Worm (Caenorhabditis elegans) whole organism, young adult: ENCODE results near the gene F38A5.8.
A peak's percentile ranks its signal among the peaks of the same experiment; 100 is the strongest.

ENCODE experiments used
- B0035.1 ChIP-seq: sonication (generic microtip); optimal IDR thresholded peaks from 2 replicates; lab custom pipeline; 2016; ENCODE audit warnings: missing genetic modification characterization, mild to moderate bottlenecking, missing compliant biosample characterization, missing genotype, missing genetic modification reagents
- ama-1 ChIP-seq, 3 experiments: fragments of 150-350 bp in 1 of 3; sonication (generic microtip) in 2 of 3; optimal IDR thresholded peaks; 2 replicates each; lab custom pipeline; 2014 to 2018; ENCODE audit warnings: missing biosample characterization in 2 of 3, missing genetic modification characterization in 2 of 3, missing genetic modification reagents in 2 of 3
- chd-7 ChIP-seq: sonication (generic microtip); optimal IDR thresholded peaks from 2 replicates; lab custom pipeline; 2016; ENCODE audit warnings: mild to moderate bottlenecking, missing genetic modification characterization, moderate library complexity, missing compliant biosample characterization
- egrh-3 ChIP-seq: fragments of 200-800 bp; sonication (Bioruptor generic); IDR thresholded peaks from 2 replicates; pipeline ENCODE4 v1.3.6; 2022; ENCODE audit warnings: missing genetic modification reagents, missing genetic modification characterization, missing compliant biosample characterization
- ets-4 ChIP-seq: fragments of 200-800 bp; sonication (Bioruptor generic); optimal IDR thresholded peaks from 2 replicates; lab custom pipeline; 2018; ENCODE audit warnings: mild to moderate bottlenecking, missing genetic modification characterization, missing compliant biosample characterization
- hmg-1.2 ChIP-seq: fragments of 200-800 bp; sonication (Bioruptor generic); IDR thresholded peaks from 2 replicates; pipeline ENCODE4 v1.3.6; 2022; ENCODE audit warnings: missing genetic modification reagents, missing genetic modification characterization, missing compliant biosample characterization
- lin-54 ChIP-seq: fragments of 200-800 bp; sonication (Bioruptor generic); optimal IDR thresholded peaks from 2 replicates; lab custom pipeline; 2018; ENCODE audit warnings: mild to moderate bottlenecking, missing genetic modification characterization, missing compliant biosample characterization
- lir-1 ChIP-seq: fragments of 200-800 bp; sonication (Bioruptor generic); conservative IDR thresholded peaks from 2 replicates; pipeline ENCODE4 v1.3.6; 2022; ENCODE audit warnings: missing genetic modification reagents, missing genetic modification characterization, missing compliant biosample characterization
- nfya-1 ChIP-seq: sonication (generic microtip); optimal IDR thresholded peaks from 2 replicates; lab custom pipeline; 2017; ENCODE audit warnings: antibody characterized with exemption, missing compliant biosample characterization, missing genetic modification characterization, borderline replicate concordance; ENCODE audit not compliant: insufficient read depth
- nfyb-1 ChIP-seq: fragments of 200-800 bp; sonication (Bioruptor generic); IDR thresholded peaks from 2 replicates; pipeline ENCODE4 v1.3.6; 2022; ENCODE audit warnings: missing genetic modification reagents, missing genetic modification characterization, missing compliant biosample characterization
- snpc-4 ChIP-seq, 5 experiments: fragments of 150-350 bp in 1 of 5; sonication (generic microtip) in 4 of 5; optimal IDR thresholded peaks; 2 replicates each; lab custom pipeline; 2014 to 2018; ENCODE audit warnings: missing genetic modification characterization in 5 of 5, missing biosample characterization in 3 of 5, antibody characterized with exemption in 2 of 5, mild to moderate bottlenecking in 2 of 5, missing compliant biosample characterization in 2 of 5, missing genotype in 2 of 5, moderate library complexity in 2 of 5, missing genetic modification reagents in 1 of 5
- unc-62 ChIP-seq: fragments of 150-350 bp; optimal IDR thresholded peaks from 2 replicates; lab custom pipeline; 2014; ENCODE audit warnings: missing biosample characterization, missing genetic modification reagents, missing genetic modification characterization
- ztf-26 ChIP-seq: sonication (generic microtip); optimal IDR thresholded peaks from 2 replicates; lab custom pipeline; 2017; ENCODE audit warnings: missing genetic modification characterization, missing compliant biosample characterization

DNA sequence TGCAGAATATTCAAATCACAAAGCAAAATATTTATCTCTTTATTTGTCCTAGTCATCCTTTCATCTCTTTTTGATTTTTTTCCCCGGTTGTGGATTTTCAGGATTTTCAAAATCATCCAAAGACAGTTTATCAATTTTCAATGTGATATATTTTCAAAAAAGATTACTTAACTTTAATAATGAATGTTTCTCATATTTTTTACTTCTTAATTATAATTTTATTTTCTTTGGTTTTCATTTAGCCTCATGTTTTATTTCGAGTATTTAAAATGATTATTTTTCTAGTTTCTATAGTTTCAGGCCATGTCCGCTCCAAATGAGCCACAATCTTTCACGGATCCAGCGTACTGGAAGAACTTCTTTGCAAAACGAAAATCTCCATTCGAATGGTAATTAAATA, 35.2 kb downstream of the F38A5.8 start, which contains the start of gene metl-13:
- TF ChIP-seq nfyb-1 (GFP tag; lab: Robert Waterston, UW) (no peak), unc-62 (no peak), chd-7 (tag; lab: Kevin White, UChicago) (no peak), B0035.1 (tag; lab: Kevin White, UChicago) (no peak), lin-54 (GFP tag; lab: Kevin White, UChicago) (no peak), lir-1 (no peak), ztf-26 (tag; lab: Kevin White, UChicago) (no peak), hmg-1.2 (GFP tag; lab: Robert Waterston, UW) (no peak), egrh-3 (GFP tag; lab: Robert Waterston, UW) (no peak), nfya-1 (no peak), snpc-4 (GFP tag; optimal IDR thresholded peaks at IDR 0.05; lab: Kevin White, UChicago) (no peak), snpc-4 (tag; optimal IDR thresholded peaks at IDR 0.05; lab: Kevin White, UChicago) (peak in 1 of 4 experiments; percentile 55), ets-4 (GFP tag; lab: Kevin White, UChicago) (no peak), ama-1 (optimal IDR thresholded peaks at IDR 0.05; lab: Kevin White, UChicago) (no peak), ama-1 (GFP tag; optimal IDR thresholded peaks at IDR 0.05; lab: Kevin White, UChicago) (no peak)
